Worm (Caenorhabditis elegans) whole organism, L4 larva: ENCODE results near the gene taf-11.3.
A peak's percentile ranks its signal among the peaks of the same experiment; 100 is the strongest.

ENCODE experiments used
- D1046.2 ChIP-seq: fragments of 200-800 bp; sonication (Bioruptor generic); IDR thresholded peaks from 2 replicates; pipeline ENCODE4 v1.3.6; 2022; ENCODE audit warnings: missing genetic modification characterization, missing compliant biosample characterization
- F37D6.2 ChIP-seq: sonication (generic microtip); optimal IDR thresholded peaks from 2 replicates; lab custom pipeline; 2016; ENCODE audit warnings: mild to moderate bottlenecking, missing genetic modification characterization, missing compliant biosample characterization
- R02D3.7 ChIP-seq: fragments of 150-350 bp; sonication (generic microtip); optimal IDR thresholded peaks from 3 replicates; lab custom pipeline; 2014; ENCODE audit warnings: missing biosample characterization, missing genetic modification characterization
- T26A8.4 ChIP-seq: fragments of 200-800 bp; sonication (Bioruptor generic); IDR thresholded peaks from 2 replicates; pipeline ENCODE4 v1.3.6; 2022; ENCODE audit warnings: missing genetic modification characterization, missing compliant biosample characterization
- Y75B8A.6 ChIP-seq: fragments of 200-800 bp; sonication (Bioruptor generic); IDR thresholded peaks from 2 replicates; pipeline ENCODE4 v1.3.6; 2022; ENCODE audit warnings: missing genetic modification reagents, missing genetic modification characterization, missing compliant biosample characterization
- aha-1 ChIP-seq: fragments of 150-350 bp; peaks from one replicate; lab custom pipeline; 2014; ENCODE audit warnings: missing biosample characterization, missing genetic modification characterization
- aly-2 ChIP-seq: sonication (generic microtip); optimal IDR thresholded peaks from 2 replicates; lab custom pipeline; 2018; ENCODE audit warnings: missing biosample characterization, missing genetic modification characterization
- ama-1 ChIP-seq: fragments of 150-350 bp; optimal IDR thresholded peaks from 2 replicates; lab custom pipeline; 2014; ENCODE audit warnings: inconsistent platforms, mixed read lengths
- arid-1 ChIP-seq: fragments of 200-800 bp; sonication (Bioruptor generic); conservative IDR thresholded peaks from 2 replicates; pipeline ENCODE4 v1.3.6; 2022; ENCODE audit warnings: missing genetic modification reagents, missing genetic modification characterization, missing compliant biosample characterization
- ceh-32 ChIP-seq: sonication (generic microtip); optimal IDR thresholded peaks from 2 replicates; lab custom pipeline; 2016; ENCODE audit warnings: mild to moderate bottlenecking, missing genetic modification characterization, missing compliant biosample characterization; ENCODE audit not compliant: poor library complexity
- ces-1 ChIP-seq: fragments of 150-350 bp; sonication (generic microtip); optimal IDR thresholded peaks from 4 replicates; lab custom pipeline; 2014; ENCODE audit warnings: missing biosample characterization, missing genetic modification reagents, missing genetic modification characterization
- daf-12 ChIP-seq: fragments of 150-350 bp; optimal IDR thresholded peaks from 2 replicates; lab custom pipeline; 2014; ENCODE audit warnings: missing biosample characterization, missing genetic modification reagents, missing genetic modification characterization
- daf-16 ChIP-seq, 3 experiments: sonication (generic microtip); optimal IDR thresholded peaks; 2 replicates each; lab custom pipeline; 2016 to 2017; ENCODE audit warnings: missing genetic modification characterization in 3 of 3, missing genetic modification reagents in 3 of 3, mild to moderate bottlenecking in 2 of 3, missing compliant biosample characterization in 2 of 3, missing biosample characterization in 1 of 3, moderate library complexity in 1 of 3
- daf-19 ChIP-seq: fragments of 200-800 bp; sonication (Bioruptor generic); conservative IDR thresholded peaks from 2 replicates; pipeline ENCODE4 v1.3.6; 2022; ENCODE audit warnings: missing genetic modification characterization, missing compliant biosample characterization
- daf-8 ChIP-seq: fragments of 200-800 bp; sonication (Bioruptor generic); IDR thresholded peaks from 2 replicates; pipeline ENCODE4 v1.3.6; 2022; ENCODE audit warnings: missing genetic modification characterization, missing compliant biosample characterization
- duxl-1 ChIP-seq: sonication (generic microtip); optimal IDR thresholded peaks from 2 replicates; lab custom pipeline; 2016; ENCODE audit warnings: mild to moderate bottlenecking, missing genetic modification characterization, moderate library complexity, missing compliant biosample characterization; ENCODE audit not compliant: poor library complexity
- dve-1 ChIP-seq: sonication (generic microtip); optimal IDR thresholded peaks from 2 replicates; lab custom pipeline; 2017; ENCODE audit warnings: antibody characterized with exemption, mild to moderate bottlenecking, missing genetic modification characterization, missing compliant biosample characterization; ENCODE audit not compliant: insufficient read depth
- hlh-11 ChIP-seq: fragments of 200-800 bp; sonication (Bioruptor generic); optimal IDR thresholded peaks from 2 replicates; lab custom pipeline; 2018; ENCODE audit warnings: mild to moderate bottlenecking, missing genetic modification characterization, missing compliant biosample characterization
- hmg-1.1 ChIP-seq: fragments of 200-800 bp; sonication (Bioruptor generic); IDR thresholded peaks from 2 replicates; pipeline ENCODE4 v1.3.6; 2022; ENCODE audit warnings: missing genetic modification reagents, missing genetic modification characterization, missing compliant biosample characterization
- jun-1 ChIP-seq: fragments of 150-350 bp; optimal IDR thresholded peaks from 2 replicates; lab custom pipeline; 2014; ENCODE audit warnings: missing biosample characterization, missing genetic modification reagents, missing genetic modification characterization
- madf-5 ChIP-seq, 2 experiments: fragments of 200-800 bp; sonication (Bioruptor generic); IDR thresholded peaks; 2 replicates each; pipeline ENCODE4 v1.3.6; 2022; ENCODE audit warnings: missing compliant biosample characterization in 2 of 2, missing genetic modification characterization in 2 of 2
- madf-9 ChIP-seq: fragments of 200-800 bp; sonication (Bioruptor generic); conservative IDR thresholded peaks from 2 replicates; pipeline ENCODE4 v1.3.6; 2022; ENCODE audit warnings: missing genetic modification reagents, missing genetic modification characterization, missing compliant biosample characterization
- mes-2 ChIP-seq: sonication (generic microtip); optimal IDR thresholded peaks from 2 replicates; lab custom pipeline; 2016; ENCODE audit warnings: missing genotype, mild to moderate bottlenecking, missing genetic modification characterization, missing compliant biosample characterization; ENCODE audit not compliant: poor library complexity, severe bottlenecking
- nhr-111 ChIP-seq: fragments of 200-800 bp; sonication (Bioruptor generic); optimal IDR thresholded peaks from 2 replicates; lab custom pipeline; 2018; ENCODE audit warnings: mild to moderate bottlenecking, missing genetic modification characterization, missing compliant biosample characterization
- nhr-28 ChIP-seq: fragments of 150-350 bp; optimal IDR thresholded peaks from 2 replicates; lab custom pipeline; 2014; ENCODE audit warnings: missing biosample characterization, missing genetic modification characterization
- nhr-42 ChIP-seq: fragments of 200-800 bp; sonication (Bioruptor generic); IDR thresholded peaks from 2 replicates; pipeline ENCODE4 v1.3.6; 2022; ENCODE audit warnings: missing genetic modification characterization, missing compliant biosample characterization
- nhr-48 ChIP-seq: sonication (generic microtip); optimal IDR thresholded peaks from 2 replicates; lab custom pipeline; 2016; ENCODE audit warnings: mild to moderate bottlenecking, missing genetic modification characterization, missing compliant biosample characterization
- nhr-77 ChIP-seq: fragments of 150-350 bp; optimal IDR thresholded peaks from 2 replicates; lab custom pipeline; 2014; ENCODE audit warnings: missing biosample characterization, missing genetic modification characterization
- pha-4 ChIP-seq, 2 experiments: fragments of 150-350 bp in 1 of 2; fragments of 200-800 bp in 1 of 2; sonication (Bioruptor generic) in 1 of 2; IDR thresholded peaks in 1 of 2; optimal IDR thresholded peaks in 1 of 2; 2 replicates each; pipeline versions ENCODE4 v1.3.6 to Lab custom; 2014 to 2022; ENCODE audit warnings: missing genetic modification characterization in 2 of 2, missing genetic modification reagents in 2 of 2, missing biosample characterization in 1 of 2, missing compliant biosample characterization in 1 of 2
- rbr-2 ChIP-seq: sonication (generic microtip); optimal IDR thresholded peaks from 2 replicates; lab custom pipeline; 2016; ENCODE audit warnings: missing genotype, missing genetic modification characterization, missing compliant biosample characterization
- saeg-2 ChIP-seq: fragments of 200-800 bp; sonication (Bioruptor generic); IDR thresholded peaks from 2 replicates; pipeline ENCODE4 v1.3.6; 2022; ENCODE audit warnings: missing genetic modification reagents, missing genetic modification characterization, missing compliant biosample characterization
- sdz-12 ChIP-seq: fragments of 200-800 bp; sonication (Bioruptor generic); optimal IDR thresholded peaks from 2 replicates; lab custom pipeline; 2018; ENCODE audit warnings: mild to moderate bottlenecking, missing genetic modification characterization, missing compliant biosample characterization
- snpc-1.2 ChIP-seq: fragments of 200-800 bp; sonication (Bioruptor generic); IDR thresholded peaks from 2 replicates; pipeline ENCODE4 v1.3.6; 2022; ENCODE audit warnings: missing genetic modification reagents, missing genetic modification characterization, missing compliant biosample characterization
- spr-1 ChIP-seq: sonication (generic microtip); optimal IDR thresholded peaks from 2 replicates; lab custom pipeline; 2016; ENCODE audit warnings: mild to moderate bottlenecking, missing genetic modification characterization, missing compliant biosample characterization
- spr-3 ChIP-seq: fragments of 200-800 bp; sonication (Bioruptor generic); optimal IDR thresholded peaks from 2 replicates; lab custom pipeline; 2018; ENCODE audit warnings: mild to moderate bottlenecking, missing genetic modification characterization, missing compliant biosample characterization
- tra-1 ChIP-seq: fragments of 200-800 bp; sonication (Bioruptor generic); IDR thresholded peaks from 2 replicates; pipeline ENCODE4 v1.3.6; 2022; ENCODE audit warnings: missing genetic modification reagents, missing genetic modification characterization, missing compliant biosample characterization
- unc-39 ChIP-seq: sonication (generic microtip); optimal IDR thresholded peaks from 2 replicates; lab custom pipeline; 2017; ENCODE audit warnings: missing biosample characterization, missing genetic modification characterization
- vab-7 ChIP-seq: fragments of 200-800 bp; sonication (Bioruptor generic); IDR thresholded peaks from 2 replicates; pipeline ENCODE4 v1.3.6; 2022; ENCODE audit warnings: missing genetic modification reagents, missing genetic modification characterization, missing compliant biosample characterization
- zag-1 ChIP-seq: fragments of 150-350 bp; optimal IDR thresholded peaks from 2 replicates; lab custom pipeline; 2014; ENCODE audit warnings: missing biosample characterization, missing genetic modification characterization
- zfp-2 ChIP-seq: sonication (generic microtip); optimal IDR thresholded peaks from 2 replicates; lab custom pipeline; 2016; ENCODE audit warnings: mild to moderate bottlenecking, missing genetic modification characterization, missing compliant biosample characterization
- zfp-3 ChIP-seq: fragments of 200-800 bp; sonication (Bioruptor generic); conservative IDR thresholded peaks from 2 replicates; pipeline ENCODE4 v1.3.6; 2022; ENCODE audit warnings: missing genetic modification reagents, missing genetic modification characterization, missing compliant biosample characterization
- zip-2 ChIP-seq: fragments of 150-350 bp; optimal IDR thresholded peaks from 2 replicates; lab custom pipeline; 2014; ENCODE audit warnings: missing biosample characterization, missing genetic modification characterization
- ztf-7 ChIP-seq: fragments of 150-350 bp; optimal IDR thresholded peaks from 2 replicates; lab custom pipeline; 2014; ENCODE audit warnings: missing biosample characterization, missing genetic modification characterization

The taf-11.3 gene

ce11 chrIII:10537003-10537402 is 32.0 kb upstream of the taf-11.3 start:
- TF ChIP-seq nhr-48 (tag; lab: Kevin White, UChicago), result no peak
- TF ChIP-seq ama-1 (lab: Kevin White, UChicago), result peak; percentile 67
- TF ChIP-seq spr-1 (tag; lab: Kevin White, UChicago), result no peak
- 0 out of 2 replicates have a peak, but pooled peaks have one; percentile 20 for TF ChIP-seq T26A8.4 (GFP tag; lab: Robert Waterston, UW)
- peak; percentile 75 for TF ChIP-seq aha-1 (tag; lab: Kevin White, UChicago)
- peak; percentile 9 for TF ChIP-seq nhr-111
- TF ChIP-seq, all 104 proteins: peak for 4

ce11 chrIII:10536087-10536723 is 31.2 kb upstream of the taf-11.3 start:
- TF ChIP-seq vab-7 (no peak), spr-3 (no peak), ceh-32 (tag; lab: Kevin White, UChicago) (no peak), rbr-2 (tag; lab: Kevin White, UChicago) (no peak), tra-1 (GFP tag; lab: Robert Waterston, UW) (no peak), snpc-1.2 (GFP tag; lab: Robert Waterston, UW) (no peak), nhr-28 (tag; lab: Kevin White, UChicago) (no peak), daf-16 (GFP tag; optimal IDR thresholded peaks at IDR 0.05; lab: Kevin White, UChicago) (no peak), daf-16 (tag; optimal IDR thresholded peaks at IDR 0.05; lab: Kevin White, UChicago) (peak; percentile 11), pha-4 (GFP tag; IDR thresholded peaks at IDR 0.05; lab: Robert Waterston, UW) (0 out of 2 replicates have a peak, but pooled peaks have one; percentile 5), pha-4 (tag; optimal IDR thresholded peaks at IDR 0.05; lab: Kevin White, UChicago) (no peak), dve-1 (tag; lab: Kevin White, UChicago) (no peak), aha-1 (tag; lab: Kevin White, UChicago) (peak; percentile 71), ces-1 (GFP tag; lab: Kevin White, UChicago) (no peak), madf-9 (GFP tag; lab: Robert Waterston, UW) (no peak), saeg-2 (GFP tag; lab: Robert Waterston, UW) (no peak), ztf-7 (tag; lab: Kevin White, UChicago) (no peak), hlh-11 (tag; lab: Kevin White, UChicago) (peak; percentile 27), duxl-1 (tag; lab: Kevin White, UChicago) (no peak), aly-2 (tag; lab: Kevin White, UChicago) (no peak), arid-1 (GFP tag; lab: Robert Waterston, UW) (no peak), daf-12 (tag; lab: Kevin White, UChicago) (no peak), Y75B8A.6 (no peak)
- TF ChIP-seq, all 104 proteins: peak for 4

- TF ChIP-seq zip-2 (tag; lab: Kevin White, UChicago) (no peak), snpc-1.2 (GFP tag; lab: Robert Waterston, UW) (0 out of 2 replicates have a peak, but pooled peaks have one; percentile 6)
Measured at ce11 chrIII:10535226-10535625, 30.2 kb upstream of the taf-11.3 start, which contains the start of gene hpd-1. hpd-1 (plus strand) TSS chrIII:10535526.

- TF ChIP-seq nhr-77, result peak; percentile 28
- no peak for TF ChIP-seq madf-5 (GFP tag; IDR thresholded peaks at IDR 0.05; lab: Robert Waterston, UW)
- TF ChIP-seq mes-2, result peak; percentile 43
- TF ChIP-seq unc-39, result no peak
- peak; percentile 45 for TF ChIP-seq nhr-48 (tag; lab: Kevin White, UChicago)
- TF ChIP-seq zfp-2 (tag; lab: Kevin White, UChicago), result no peak
- no peak for TF ChIP-seq D1046.2 (GFP tag; lab: Robert Waterston, UW)
- no peak for TF ChIP-seq sdz-12
- 0 out of 2 replicates have a peak, but pooled peaks have one; percentile 40 for TF ChIP-seq hmg-1.1 (GFP tag; lab: Robert Waterston, UW)
- no peak for TF ChIP-seq R02D3.7 (tag; lab: Kevin White, UChicago)
- peak; percentile 57; the same call in 1 of the 2 replicates for TF ChIP-seq nhr-42 (GFP tag; lab: Robert Waterston, UW)
- TF ChIP-seq daf-8 (GFP tag; lab: Robert Waterston, UW), result no peak
- TF ChIP-seq F37D6.2 (tag; lab: Kevin White, UChicago), result no peak
- TF ChIP-seq daf-19 (GFP tag; lab: Robert Waterston, UW), result no peak
- TF ChIP-seq zag-1 (tag; lab: Kevin White, UChicago), result no peak
- TF ChIP-seq jun-1 (tag; lab: Kevin White, UChicago), result no peak
- peak; percentile 59; the same call in 1 of the 2 replicates for TF ChIP-seq zfp-3 (GFP tag; lab: Robert Waterston, UW)
- no peak for TF ChIP-seq vab-7
- no peak for TF ChIP-seq snpc-1.2 (GFP tag; lab: Robert Waterston, UW)
- TF ChIP-seq aly-2 (tag; lab: Kevin White, UChicago), result no peak
- no peak for TF ChIP-seq daf-16 (GFP tag; optimal IDR thresholded peaks at IDR 0.05; lab: Kevin White, UChicago)
- peak; percentile 41 for TF ChIP-seq daf-16 (tag; optimal IDR thresholded peaks at IDR 0.05; lab: Kevin White, UChicago)
Measured at ce11 chrIII:10534191-10534590, 29.1 kb upstream of the taf-11.3 start.
